Worm (Caenorhabditis elegans) whole organism, L3 larva: ENCODE data around the gene svh-11.

Experiments
- aly-2 ChIP-seq: fragments of 150-350 bp; optimal IDR thresholded peaks from 2 replicates; lab custom pipeline; 2014; ENCODE audit warnings: missing biosample characterization, missing genetic modification characterization
- ceh-16 ChIP-seq: sonication (generic microtip); optimal IDR thresholded peaks from 2 replicates; lab custom pipeline; 2017; ENCODE audit warnings: missing biosample characterization, missing genetic modification characterization
- ceh-82 ChIP-seq: fragments of 150-350 bp; optimal IDR thresholded peaks from 2 replicates; lab custom pipeline; 2014; ENCODE audit warnings: missing biosample characterization, missing genetic modification characterization
- ceh-9 ChIP-seq: sonication (generic microtip); optimal IDR thresholded peaks from 2 replicates; lab custom pipeline; 2018; ENCODE audit warnings: missing biosample characterization, missing genetic modification characterization
- egl-27 ChIP-seq: sonication (generic microtip); optimal IDR thresholded peaks from 4 replicates; lab custom pipeline; 2017; ENCODE audit warnings: missing biosample characterization, missing genetic modification reagents, missing genetic modification characterization
- elt-2 ChIP-seq: sonication (generic microtip); optimal IDR thresholded peaks from 2 replicates; lab custom pipeline; 2016; ENCODE audit warnings: missing genetic modification reagents, mild to moderate bottlenecking, missing genetic modification characterization, missing compliant biosample characterization
- elt-3 ChIP-seq, 3 experiments: fragments of 150-350 bp in 1 of 3; sonication (generic microtip) in 2 of 3; optimal IDR thresholded peaks; 2 replicates in 2 of 3; 4 replicates in 1 of 3; lab custom pipeline; 2014 to 2017; ENCODE audit warnings: missing biosample characterization in 3 of 3, missing genetic modification characterization in 3 of 3
- eor-1 ChIP-seq, 2 experiments: fragments of 150-350 bp; optimal IDR thresholded peaks; 2 replicates each; lab custom pipeline; 2014 to 2018; ENCODE audit warnings: missing biosample characterization in 2 of 2, missing genetic modification characterization in 2 of 2
- fkh-10 ChIP-seq: sonication (generic microtip); optimal IDR thresholded peaks from 2 replicates; lab custom pipeline; 2017; ENCODE audit warnings: missing biosample characterization, missing genetic modification reagents, missing genetic modification characterization
- fkh-2 ChIP-seq: fragments of 150-350 bp; optimal IDR thresholded peaks from 2 replicates; lab custom pipeline; 2014; ENCODE audit warnings: missing biosample characterization, missing genetic modification reagents, missing genetic modification characterization
- fos-1 ChIP-seq: fragments of 150-350 bp; optimal IDR thresholded peaks from 2 replicates; lab custom pipeline; 2014; ENCODE audit warnings: missing biosample characterization, missing genetic modification characterization
- hmg-11 ChIP-seq: sonication (generic microtip); optimal IDR thresholded peaks from 2 replicates; lab custom pipeline; 2016; ENCODE audit warnings: missing genetic modification characterization, missing compliant biosample characterization
- jun-1 ChIP-seq: fragments of 150-350 bp; optimal IDR thresholded peaks from 2 replicates; lab custom pipeline; 2014; ENCODE audit warnings: missing biosample characterization, missing genetic modification reagents, missing genetic modification characterization
- lsy-12 ChIP-seq: sonication (generic microtip); optimal IDR thresholded peaks from 2 replicates; lab custom pipeline; 2016; ENCODE audit warnings: mild to moderate bottlenecking, missing genetic modification characterization, missing compliant biosample characterization
- mdl-1 ChIP-seq: fragments of 150-350 bp; optimal IDR thresholded peaks from 2 replicates; lab custom pipeline; 2014; ENCODE audit warnings: missing biosample characterization, missing genetic modification characterization
- mml-1 ChIP-seq: fragments of 150-350 bp; sonication (generic microtip); optimal IDR thresholded peaks from 3 replicates; lab custom pipeline; 2014; ENCODE audit warnings: missing biosample characterization, missing genetic modification characterization
- nfya-1 ChIP-seq: sonication (generic microtip); optimal IDR thresholded peaks from 2 replicates; lab custom pipeline; 2017; ENCODE audit warnings: missing genetic modification characterization, mild to moderate bottlenecking, missing compliant biosample characterization, antibody characterized with exemption, moderate library complexity; ENCODE audit not compliant: insufficient read depth
- nhr-23 ChIP-seq: fragments of 150-350 bp; optimal IDR thresholded peaks from 2 replicates; lab custom pipeline; 2014; ENCODE audit warnings: missing biosample characterization, missing genetic modification reagents, missing genetic modification characterization
- nhr-237 ChIP-seq: fragments of 150-350 bp; optimal IDR thresholded peaks from 2 replicates; lab custom pipeline; 2014; ENCODE audit warnings: missing biosample characterization, missing genetic modification characterization
- nhr-25 ChIP-seq: sonication (generic microtip); optimal IDR thresholded peaks from 2 replicates; lab custom pipeline; 2017; ENCODE audit warnings: missing biosample characterization, missing genetic modification characterization
- nhr-28 ChIP-seq: fragments of 150-350 bp; optimal IDR thresholded peaks from 2 replicates; lab custom pipeline; 2014; ENCODE audit warnings: missing biosample characterization, missing genetic modification characterization
- nhr-43 ChIP-seq: sonication (generic microtip); optimal IDR thresholded peaks from 2 replicates; lab custom pipeline; 2016; ENCODE audit warnings: mild to moderate bottlenecking, missing genetic modification characterization, missing compliant biosample characterization; ENCODE audit not compliant: poor library complexity, severe bottlenecking
- nhr-67 ChIP-seq: fragments of 150-350 bp; optimal IDR thresholded peaks from 2 replicates; lab custom pipeline; 2014; ENCODE audit warnings: missing biosample characterization, missing genetic modification characterization
- nhr-77 ChIP-seq: fragments of 150-350 bp; optimal IDR thresholded peaks from 2 replicates; lab custom pipeline; 2014; ENCODE audit warnings: missing biosample characterization, missing genetic modification characterization
- pha-4 ChIP-seq: fragments of 150-350 bp; optimal IDR thresholded peaks from 2 replicates; lab custom pipeline; 2014; ENCODE audit warnings: missing biosample characterization, missing genetic modification reagents, missing genetic modification characterization
- pqm-1 ChIP-seq: fragments of 150-350 bp; optimal IDR thresholded peaks from 2 replicates; lab custom pipeline; 2017; ENCODE audit warnings: missing biosample characterization, missing genetic modification characterization, inconsistent platforms
- sea-2 ChIP-seq: fragments of 150-350 bp; sonication (generic microtip); optimal IDR thresholded peaks from 4 replicates; lab custom pipeline; 2014; ENCODE audit warnings: missing biosample characterization, missing genetic modification reagents, missing genetic modification characterization
- skn-1 ChIP-seq: fragments of 150-350 bp; optimal IDR thresholded peaks from 2 replicates; lab custom pipeline; 2014; ENCODE audit warnings: missing biosample characterization, missing genetic modification characterization
- snpc-4 ChIP-seq: fragments of 150-350 bp; optimal IDR thresholded peaks from 2 replicates; lab custom pipeline; 2014; ENCODE audit warnings: missing biosample characterization, missing genetic modification characterization
- zag-1 ChIP-seq: fragments of 150-350 bp; optimal IDR thresholded peaks from 2 replicates; lab custom pipeline; 2014; ENCODE audit warnings: missing biosample characterization, missing genetic modification characterization

Gene svh-11

ce11 chrV:2199594-2199993 lies 7.3 kb upstream of the svh-11 start:
- TF ChIP-seq ceh-16 (no peak), snpc-4 (tag; lab: Kevin White, UChicago) (no peak), nfya-1 (tag; lab: Kevin White, UChicago) (no peak), nhr-43 (no peak), nhr-77 (tag; lab: Kevin White, UChicago) (no peak), nhr-67 (tag; lab: Kevin White, UChicago) (no peak), nhr-23 (tag; lab: Kevin White, UChicago) (no peak), egl-27 (tag; lab: Kevin White, UChicago) (no peak)

- no peak for TF ChIP-seq nhr-25 (tag; lab: Kevin White, UChicago)
- no peak for TF ChIP-seq nhr-43
- TF ChIP-seq aly-2 (tag; lab: Kevin White, UChicago), result no peak
- no peak for TF ChIP-seq nhr-67 (tag; lab: Kevin White, UChicago)
- no peak for TF ChIP-seq mml-1
- no peak for TF ChIP-seq sea-2 (GFP tag; lab: Kevin White, UChicago)
- no peak for TF ChIP-seq hmg-11 (tag; lab: Kevin White, UChicago)
- TF ChIP-seq ceh-9 (tag; lab: Kevin White, UChicago), result no peak
- TF ChIP-seq egl-27 (tag; lab: Kevin White, UChicago), result no peak
- no peak for TF ChIP-seq eor-1 (tag; optimal IDR thresholded peaks at IDR 0.05; lab: Kevin White, UChicago)
- no peak for TF ChIP-seq nfya-1 (tag; lab: Kevin White, UChicago)
- TF ChIP-seq fkh-2, result no peak
- no peak for TF ChIP-seq lsy-12
- no peak for TF ChIP-seq zag-1
- TF ChIP-seq nhr-23 (tag; lab: Kevin White, UChicago), result no peak
Measured at ce11 chrV:2200402-2200801, 6.5 kb upstream of the svh-11 start.

- TF ChIP-seq pqm-1 (tag; lab: Kevin White, UChicago), result peak; percentile 70
- TF ChIP-seq pha-4 (tag; lab: Kevin White, UChicago), result peak; percentile 61
- TF ChIP-seq elt-2 (tag; lab: Kevin White, UChicago), result peak; percentile 65
- TF ChIP-seq fkh-10 (GFP tag; lab: Kevin White, UChicago), result no peak
- TF ChIP-seq ceh-9 (tag; lab: Kevin White, UChicago), result no peak
Measured at ce11 chrV:2201240-2201639, 5.7 kb upstream of the svh-11 start, which contains the start of gene cyp-32B1. Gene cyp-32B1, minus strand, starts transcription at chrV:2201415.

- TF ChIP-seq ceh-9 (tag; lab: Kevin White, UChicago), result no peak
- no peak for TF ChIP-seq nhr-67 (tag; lab: Kevin White, UChicago)
- TF ChIP-seq nhr-28 (tag; lab: Kevin White, UChicago), result no peak
- no peak for TF ChIP-seq elt-3 (tag; optimal IDR thresholded peaks at IDR 0.05; lab: Kevin White, UChicago)
- TF ChIP-seq eor-1 (tag; optimal IDR thresholded peaks at IDR 0.05; lab: Kevin White, UChicago), result no peak
- no peak for TF ChIP-seq nhr-237 (tag; lab: Kevin White, UChicago)
- no peak for TF ChIP-seq fos-1 (tag; lab: Kevin White, UChicago)
- no peak for TF ChIP-seq mdl-1
- no peak for TF ChIP-seq jun-1 (tag; lab: Kevin White, UChicago)
- no peak for TF ChIP-seq snpc-4 (tag; lab: Kevin White, UChicago)
- TF ChIP-seq skn-1 (tag; lab: Kevin White, UChicago), result no peak
- no peak for TF ChIP-seq nhr-23 (tag; lab: Kevin White, UChicago)
Measured at ce11 chrV:2204080-2204479, 2.8 kb upstream of the svh-11 start, which contains the start of gene cyp-33C12. Gene cyp-33C12, minus strand, starts transcription at chrV:2204400.

- no peak for TF ChIP-seq fos-1 (tag; lab: Kevin White, UChicago)
Measured at ce11 chrV:2206181-2206580, 720 bp upstream of the svh-11 start, which contains the start of gene srt-40. Gene srt-40, minus strand, starts transcription at chrV:2206281.

ce11 chrV:2207527-2207926 lies 626 bp downstream of the svh-11 start:
- TF ChIP-seq nfya-1 (tag; lab: Kevin White, UChicago) (peak; percentile 84), jun-1 (tag; lab: Kevin White, UChicago) (no peak), ceh-82 (no peak)
- TF ChIP-seq, all 47 proteins: peak for 1
